Worm (Caenorhabditis elegans) whole organism, L2 larva: ENCODE data around the gene cal-1.

Experiments used
- ama-1 ChIP-seq: fragments of 150-350 bp; optimal IDR thresholded peaks from 2 replicates; lab custom pipeline; 2018; ENCODE audit warnings: inconsistent platforms
- ceh-82 ChIP-seq: fragments of 150-350 bp; optimal IDR thresholded peaks from 2 replicates; lab custom pipeline; 2014; ENCODE audit warnings: missing biosample characterization, missing genetic modification characterization
- elt-3 ChIP-seq: sonication (generic microtip); optimal IDR thresholded peaks from 2 replicates; lab custom pipeline; 2017; ENCODE audit warnings: missing biosample characterization, missing genetic modification characterization
- lin-39 ChIP-seq: fragments of 150-350 bp; optimal IDR thresholded peaks from 2 replicates; lab custom pipeline; 2014; ENCODE audit warnings: missing biosample characterization, missing genetic modification reagents, missing genetic modification characterization
- nhr-237 ChIP-seq: fragments of 150-350 bp; optimal IDR thresholded peaks from 2 replicates; lab custom pipeline; 2014; ENCODE audit warnings: missing biosample characterization, missing genetic modification characterization

ce11 chrV:12517148-12517547, at the start of gene cal-1:
- TF ChIP-seq lin-39 (no peak), elt-3 (no peak), ama-1 (lab: Kevin White, UChicago) (no peak), ceh-82 (no peak), nhr-237 (no peak)
